Fruit fly (Drosophila melanogaster) whole organism, embryonic: ENCODE results near the gene CG31287.

ENCODE experiments used
- Ada2b ChIP-seq: fragments of 200-800 bp; sonication (Bioruptor generic); IDR thresholded peaks from 2 replicates; pipeline ENCODE4 v1.3.6; 2022; ENCODE audit warnings: missing biosample characterization, missing genetic modification characterization
- Atf-2 ChIP-seq: fragments of 200-800 bp; sonication (Bioruptor generic); optimal IDR thresholded peaks from 2 replicates; lab custom pipeline; 2016; ENCODE audit warnings: missing biosample characterization, missing genetic modification characterization
- B-H1 ChIP-seq: fragments of 200-800 bp; sonication (Bioruptor generic); IDR thresholded peaks from 3 replicates; pipeline ENCODE4 v1.3.6; 2022; ENCODE audit warnings: missing biosample characterization, missing genetic modification characterization
- CG10979 ChIP-seq: fragments of 200-800 bp; sonication (Bioruptor generic); optimal IDR thresholded peaks from 2 replicates; lab custom pipeline; 2018; ENCODE audit warnings: missing biosample characterization, mild to moderate bottlenecking, missing genetic modification characterization, moderate library complexity
- CG11093 ChIP-seq: fragments of 200-800 bp; sonication (Bioruptor generic); IDR thresholded peaks from 3 replicates; pipeline ENCODE4 v1.3.6; 2022; ENCODE audit warnings: missing biosample characterization, missing genetic modification characterization
- CG11247 ChIP-seq: fragments of 200-800 bp; sonication (Bioruptor generic); IDR thresholded peaks from 2 replicates; pipeline ENCODE4 v1.3.6; 2022; ENCODE audit warnings: missing biosample characterization, missing genetic modification characterization
- CG12104 ChIP-seq: fragments of 200-800 bp; sonication (Bioruptor generic); optimal IDR thresholded peaks from 3 replicates; lab custom pipeline; 2016; ENCODE audit warnings: missing biosample characterization, missing genetic modification characterization
- CG12155 ChIP-seq: fragments of 200-800 bp; sonication (Bioruptor generic); optimal IDR thresholded peaks from 3 replicates; lab custom pipeline; 2016; ENCODE audit warnings: missing biosample characterization, missing genetic modification characterization
- CG12236 ChIP-seq: fragments of 200-800 bp; sonication (Bioruptor generic); optimal IDR thresholded peaks from 2 replicates; lab custom pipeline; 2016; ENCODE audit warnings: missing biosample characterization, missing genetic modification characterization
- CG13123 ChIP-seq: fragments of 200-800 bp; sonication (Bioruptor generic); optimal IDR thresholded peaks from 2 replicates; lab custom pipeline; 2016; ENCODE audit warnings: missing biosample characterization, missing genetic modification characterization
- CG14667 ChIP-seq: fragments of 200-800 bp; sonication (Bioruptor generic); IDR thresholded peaks from 2 replicates; pipeline ENCODE4 v1.3.6; 2022; ENCODE audit warnings: missing biosample characterization, missing genetic modification characterization
- CG14965 ChIP-seq: fragments of 200-800 bp; sonication (Bioruptor generic); optimal IDR thresholded peaks from 2 replicates; lab custom pipeline; 2016; ENCODE audit warnings: missing biosample characterization, missing genetic modification characterization, borderline replicate concordance
- CG17186 ChIP-seq: fragments of 200-800 bp; sonication (Bioruptor generic); optimal IDR thresholded peaks from 3 replicates; lab custom pipeline; 2017; ENCODE audit warnings: missing biosample characterization, missing genetic modification reagents, missing genetic modification characterization
- CG17328 ChIP-seq: fragments of 200-800 bp; sonication (Bioruptor generic); IDR thresholded peaks from 2 replicates; pipeline ENCODE4 v1.3.6; 2022; ENCODE audit warnings: missing biosample characterization, missing genetic modification characterization
- CG17568 ChIP-seq: fragments of 200-800 bp; sonication (Bioruptor generic); optimal IDR thresholded peaks from 2 replicates; lab custom pipeline; 2018; ENCODE audit warnings: missing biosample characterization, mild to moderate bottlenecking, missing genetic modification characterization, moderate library complexity
- CG17802 ChIP-seq: fragments of 200-800 bp; sonication (Bioruptor generic); optimal IDR thresholded peaks from 2 replicates; lab custom pipeline; 2018; ENCODE audit warnings: missing biosample characterization, mild to moderate bottlenecking, missing genetic modification characterization, moderate library complexity
- CG18262 ChIP-seq: fragments of 200-800 bp; optimal IDR thresholded peaks from 3 replicates; lab custom pipeline; 2019; ENCODE audit warnings: missing biosample characterization, mild to moderate bottlenecking, missing genetic modification characterization, moderate library complexity
- CG2199 ChIP-seq: fragments of 200-800 bp; sonication (Bioruptor generic); IDR thresholded peaks from 3 replicates; pipeline ENCODE4 v1.3.6; 2022; ENCODE audit warnings: missing biosample characterization, missing genetic modification characterization
- CG3281 ChIP-seq: fragments of 200-800 bp; sonication (Bioruptor generic); optimal IDR thresholded peaks from 3 replicates; lab custom pipeline; 2017; ENCODE audit warnings: missing biosample characterization, mild to moderate bottlenecking, missing genetic modification characterization
- CG3407 ChIP-seq: fragments of 200-800 bp; sonication (Bioruptor generic); optimal IDR thresholded peaks from 2 replicates; lab custom pipeline; 2018; ENCODE audit warnings: missing biosample characterization, mild to moderate bottlenecking, missing genetic modification characterization
- CG6254 ChIP-seq: fragments of 200-800 bp; sonication (Bioruptor generic); optimal IDR thresholded peaks from 3 replicates; lab custom pipeline; 2017; ENCODE audit warnings: mild to moderate bottlenecking, missing biosample characterization, missing genetic modification reagents, missing genetic modification characterization
- CG6854 ChIP-seq: fragments of 200-800 bp; sonication (Bioruptor generic); optimal IDR thresholded peaks from 3 replicates; lab custom pipeline; 2017; ENCODE audit warnings: missing biosample characterization, mild to moderate bottlenecking, missing genetic modification characterization
- CG7963 ChIP-seq: fragments of 200-800 bp; sonication (Bioruptor generic); IDR thresholded peaks from 3 replicates; pipeline ENCODE4 v1.3.6; 2022; ENCODE audit warnings: missing biosample characterization, missing genetic modification characterization; ENCODE audit not compliant: partially characterized antibody
- CG8944 ChIP-seq: fragments of 200-800 bp; sonication (Bioruptor generic); optimal IDR thresholded peaks from 3 replicates; lab custom pipeline; 2016; ENCODE audit warnings: missing biosample characterization, missing genetic modification characterization
- D19B ChIP-seq: fragments of 200-800 bp; sonication (Bioruptor generic); optimal IDR thresholded peaks from 2 replicates; lab custom pipeline; 2017; ENCODE audit warnings: missing biosample characterization, mild to moderate bottlenecking, missing genetic modification characterization
- E2f1 ChIP-seq: fragments of 200-800 bp; sonication (Bioruptor generic); IDR thresholded peaks from 2 replicates; pipeline ENCODE4 v1.3.6; 2022; ENCODE audit warnings: missing biosample characterization, missing genetic modification characterization
- Gsc ChIP-seq: fragments of 200-800 bp; sonication (Bioruptor generic); IDR thresholded peaks from 2 replicates; pipeline ENCODE4 v1.3.6; 2022; ENCODE audit warnings: missing biosample characterization, missing genetic modification characterization
- HmgD ChIP-seq: fragments of 200-800 bp; sonication (Bioruptor generic); optimal IDR thresholded peaks from 3 replicates; lab custom pipeline; 2016; ENCODE audit warnings: missing biosample characterization, missing genetic modification characterization
- Kr ChIP-seq: fragments of 200-800 bp; sonication (Bioruptor generic); optimal IDR thresholded peaks from 2 replicates; lab custom pipeline; 2017; ENCODE audit warnings: missing biosample characterization, mild to moderate bottlenecking, missing genetic modification characterization
- Lim3 ChIP-seq: fragments of 200-800 bp; sonication (Bioruptor generic); IDR thresholded peaks from 2 replicates; pipeline ENCODE4 v1.3.6; 2022; ENCODE audit warnings: missing biosample characterization, missing genetic modification characterization
- Max ChIP-seq: fragments of 200-800 bp; sonication (Bioruptor generic); optimal IDR thresholded peaks from 2 replicates; lab custom pipeline; 2016; ENCODE audit warnings: missing biosample characterization, mild to moderate bottlenecking, missing genetic modification characterization
- Meics ChIP-seq: fragments of 200-800 bp; sonication (Bioruptor generic); optimal IDR thresholded peaks from 2 replicates; lab custom pipeline; 2017; ENCODE audit warnings: missing biosample characterization, mild to moderate bottlenecking, missing genetic modification characterization
- Side ChIP-seq: fragments of 200-800 bp; sonication (Bioruptor generic); optimal IDR thresholded peaks from 2 replicates; lab custom pipeline; 2016; ENCODE audit warnings: missing biosample characterization, missing genetic modification characterization
- Ssrp ChIP-seq: fragments of 200-800 bp; sonication (Bioruptor generic); optimal IDR thresholded peaks from 2 replicates; lab custom pipeline; 2018; ENCODE audit warnings: missing biosample characterization, mild to moderate bottlenecking, missing genetic modification characterization, moderate library complexity
- chn ChIP-seq: fragments of 200-800 bp; sonication (Bioruptor generic); optimal IDR thresholded peaks from 2 replicates; lab custom pipeline; 2016; ENCODE audit warnings: missing biosample characterization, missing genetic modification characterization
- dati ChIP-seq: fragments of 200-800 bp; sonication (Bioruptor generic); IDR thresholded peaks from 2 replicates; pipeline ENCODE4 v1.3.6; 2022; ENCODE audit warnings: missing biosample characterization, missing genetic modification characterization
- emc ChIP-seq: fragments of 200-800 bp; sonication (Bioruptor generic); optimal IDR thresholded peaks from 2 replicates; lab custom pipeline; 2016; ENCODE audit warnings: missing biosample characterization, missing genetic modification characterization
- esg ChIP-seq: fragments of 200-800 bp; sonication (Bioruptor generic); conservative IDR thresholded peaks from 2 replicates; pipeline ENCODE4 v1.3.6; 2022; ENCODE audit warnings: missing biosample characterization, missing genetic modification characterization
- eve ChIP-seq, 2 experiments: fragments of >200 bp; optimal IDR thresholded peaks; 2 replicates each; lab custom pipeline; 2017; ENCODE audit warnings: missing biosample characterization in 2 of 2, missing genetic modification characterization in 2 of 2
- fd102C ChIP-seq: fragments of 200-800 bp; sonication (Bioruptor generic); optimal IDR thresholded peaks from 2 replicates; lab custom pipeline; 2018; ENCODE audit warnings: missing biosample characterization, mild to moderate bottlenecking, missing genetic modification characterization, moderate library complexity
- gro ChIP-seq: fragments of 200-800 bp; sonication (Bioruptor generic); optimal IDR thresholded peaks from 2 replicates; lab custom pipeline; 2016; ENCODE audit warnings: missing biosample characterization, missing genetic modification characterization
- ken ChIP-seq: fragments of 200-800 bp; sonication (Bioruptor generic); IDR thresholded peaks from 3 replicates; pipeline ENCODE4 v1.3.6; 2022; ENCODE audit warnings: missing biosample characterization, missing genetic modification characterization
- luna ChIP-seq: fragments of 200-800 bp; sonication (Bioruptor generic); optimal IDR thresholded peaks from 2 replicates; lab custom pipeline; 2016; ENCODE audit warnings: missing biosample characterization, missing genetic modification characterization
- mirr ChIP-seq: fragments of 200-800 bp; sonication (Bioruptor generic); optimal IDR thresholded peaks from 3 replicates; lab custom pipeline; 2018; ENCODE audit warnings: missing biosample characterization, mild to moderate bottlenecking, missing genetic modification characterization
- mld ChIP-seq: fragments of 200-800 bp; sonication (Bioruptor generic); IDR thresholded peaks from 3 replicates; pipeline ENCODE4 v1.3.6; 2022; ENCODE audit warnings: missing biosample characterization, missing genetic modification characterization; ENCODE audit not compliant: partially characterized antibody
- repo ChIP-seq: fragments of 200-800 bp; sonication (Bioruptor generic); optimal IDR thresholded peaks from 2 replicates; lab custom pipeline; 2016; ENCODE audit warnings: missing biosample characterization, missing genetic modification characterization
- vfl ChIP-seq: fragments of 200-800 bp; sonication (Bioruptor generic); optimal IDR thresholded peaks from 2 replicates; lab custom pipeline; 2016; ENCODE audit warnings: missing biosample characterization, missing genetic modification characterization
- wek ChIP-seq: fragments of 200-800 bp; sonication (Bioruptor generic); optimal IDR thresholded peaks from 3 replicates; lab custom pipeline; 2018; ENCODE audit warnings: missing biosample characterization, mild to moderate bottlenecking, missing genetic modification characterization, moderate library complexity
- z ChIP-seq: fragments of 200-800 bp; sonication (Bioruptor generic); IDR thresholded peaks from 3 replicates; pipeline ENCODE4 v1.3.6; 2022; ENCODE audit warnings: missing biosample characterization, missing genetic modification characterization

CG31287 gene

dm6 chr3R:16231385-16232307 is 28.5 kb downstream of the CG31287 start (continued):
- TF ChIP-seq CG17568 (GFP tag; lab: Kevin White, UChicago) (no peak), CG6854 (GFP tag; lab: Kevin White, UChicago) (peak; percentile 65), CG11093 (GFP tag; lab: Robert Waterston, UW) (peak; percentile 71; the same call in 1 of the 3 replicates), esg (GFP tag; lab: Robert Waterston, UW) (no peak), CG7963 (GFP tag; lab: Robert Waterston, UW) (no peak), repo (GFP tag; lab: Kevin White, UChicago) (peak; percentile 61), E2f1 (GFP tag; lab: Robert Waterston, UW) (no peak), CG11247 (GFP tag; lab: Robert Waterston, UW) (no peak), CG12104 (GFP tag; lab: Kevin White, UChicago) (peak; percentile 53), CG12236 (GFP tag; lab: Kevin White, UChicago) (peak; percentile 35), CG18262 (tag; lab: Kevin White, UChicago) (peak; percentile 82), CG17802 (tag; lab: Kevin White, UChicago) (peak; percentile 50), Kr (no peak), emc (GFP tag; lab: Kevin White, UChicago) (peak; percentile 8), HmgD (GFP tag; lab: Kevin White, UChicago) (peak; percentile 6), Ssrp (tag; lab: Kevin White, UChicago) (peak; percentile 76), CG8944 (GFP tag; lab: Kevin White, UChicago) (peak; percentile 32), dati (GFP tag; lab: Robert Waterston, UW) (no peak), Side (GFP tag; lab: Kevin White, UChicago) (peak; percentile 69), Atf-2 (GFP tag; lab: Kevin White, UChicago) (peak; percentile 74), B-H1 (GFP tag; lab: Robert Waterston, UW) (no peak), CG3407 (peak; percentile 38), fd102C (GFP tag; lab: Kevin White, UChicago) (no peak), luna (GFP tag; lab: Kevin White, UChicago) (no peak), chn (peak; percentile 67), CG14965 (GFP tag; lab: Kevin White, UChicago) (no peak), CG12155 (GFP tag; lab: Kevin White, UChicago) (peak; percentile 58), ken (no peak), mirr (peak; percentile 20), Meics (GFP tag; lab: Kevin White, UChicago) (peak; percentile 82), CG6254 (GFP tag; lab: Kevin White, UChicago) (peak; percentile 36), gro (GFP tag; lab: Kevin White, UChicago) (no peak), Lim3 (GFP tag; lab: Robert Waterston, UW) (no peak), Ada2b (no peak), Gsc (GFP tag; lab: Robert Waterston, UW) (no peak), CG17328 (GFP tag; lab: Robert Waterston, UW) (no peak), Max (GFP tag; lab: Kevin White, UChicago) (peak; percentile 57), CG17186 (GFP tag; lab: Kevin White, UChicago) (peak; percentile 39), mld (no peak), vfl (GFP tag; lab: Kevin White, UChicago) (peak; percentile 40), CG3281 (peak; percentile 76), wek (no peak), eve (GFP tag; optimal IDR thresholded peaks at IDR 0.05; lab: Kevin White, UChicago) (peak in 1 of 2 experiments; percentile 94), CG10979 (tag; lab: Kevin White, UChicago) (peak; percentile 76), CG13123 (GFP tag; lab: Kevin White, UChicago) (peak; percentile 29), D19B (peak; percentile 43), CG14667 (GFP tag; lab: Robert Waterston, UW) (no peak), CG2199 (GFP tag; lab: Robert Waterston, UW) (no peak), z (GFP tag; lab: Robert Waterston, UW) (no peak)
